Fruit fly (Drosophila melanogaster): ENCODE measurements around the gene CG10375.
A peak's percentile ranks its signal among the peaks of the same experiment; 100 is the strongest.

Gene CG10375

DNA sequence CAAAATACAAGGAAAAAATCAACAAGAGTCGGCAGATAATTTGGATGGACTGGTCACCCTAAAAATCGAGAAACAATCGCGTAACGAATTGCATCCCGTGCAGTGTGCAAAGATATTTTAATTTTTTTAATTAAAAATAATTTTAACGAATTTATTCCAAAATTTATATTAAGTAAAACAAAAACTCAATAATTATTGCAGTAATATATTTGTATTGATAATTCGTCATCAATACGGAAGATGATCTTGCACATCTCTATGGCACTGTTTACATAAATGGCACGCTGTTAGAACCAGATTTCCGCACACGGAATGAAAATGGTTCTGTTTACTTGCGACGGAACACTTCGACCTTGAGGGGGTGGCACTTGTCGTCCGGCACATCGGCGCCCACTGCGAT is 5.3 kb downstream of the CG10375 start, which contains the start of gene tst:
tst (minus strand) TSS at position 52 of the 400 bp plus-strand sequence.
- TF ChIP-seq Pif1A (GFP tag; optimal IDR thresholded peaks at IDR 0.05), result no peak
- TF ChIP-seq CG8301 (tag; optimal IDR thresholded peaks at IDR 0.05), result peak; percentile 82
- peak; percentile 89 for TF ChIP-seq CG15710 (tag; optimal IDR thresholded peaks at IDR 0.05)
- TF ChIP-seq fd96Ca (GFP tag; IDR thresholded peaks at IDR 0.05), result peak; percentile 94
- no peak for TF ChIP-seq Pif1B (GFP tag; optimal IDR thresholded peaks at IDR 0.05)
- TF ChIP-seq CG17806 (tag; optimal IDR thresholded peaks at IDR 0.05), result peak; percentile 89
- peak; percentile 87 for TF ChIP-seq CG8159 (tag; optimal IDR thresholded peaks at IDR 0.05)
- TF ChIP-seq Snoo (tag; optimal IDR thresholded peaks at IDR 0.05), result peak; percentile 87
- TF ChIP-seq CG10348 (GFP tag; IDR thresholded peaks at IDR 0.05), result peak; percentile 76
- peak; percentile 95 for TF ChIP-seq Ets98B (GFP tag; IDR thresholded peaks at IDR 0.05)
- peak; percentile 95 for TF ChIP-seq CG32121 (GFP tag; IDR thresholded peaks at IDR 0.05)
- no peak for TF ChIP-seq EcR (GFP tag; optimal IDR thresholded peaks at IDR 0.05)
- TF ChIP-seq rn (GFP tag; IDR thresholded peaks at IDR 0.05), result peak; percentile 95
- peak; percentile 91 for TF ChIP-seq CG14655 (GFP tag; optimal IDR thresholded peaks at IDR 0.05)
- TF ChIP-seq D1 (tag; optimal IDR thresholded peaks at IDR 0.05), result no peak
- TF ChIP-seq CG13204 (GFP tag; optimal IDR thresholded peaks at IDR 0.05), result no peak
- TF ChIP-seq CG12605 (GFP tag; IDR thresholded peaks at IDR 0.05), result peak; percentile 84
- peak; percentile 87 for TF ChIP-seq CG9948 (tag; optimal IDR thresholded peaks at IDR 0.05)
- TF ChIP-seq CG34367 (tag; optimal IDR thresholded peaks at IDR 0.05), result peak; percentile 80
- TF ChIP-seq CG4496 (GFP tag; IDR thresholded peaks at IDR 0.05), result peak; percentile 94
- peak; percentile 49 for TF ChIP-seq gl (tag; optimal IDR thresholded peaks at IDR 0.05)

DNA sequence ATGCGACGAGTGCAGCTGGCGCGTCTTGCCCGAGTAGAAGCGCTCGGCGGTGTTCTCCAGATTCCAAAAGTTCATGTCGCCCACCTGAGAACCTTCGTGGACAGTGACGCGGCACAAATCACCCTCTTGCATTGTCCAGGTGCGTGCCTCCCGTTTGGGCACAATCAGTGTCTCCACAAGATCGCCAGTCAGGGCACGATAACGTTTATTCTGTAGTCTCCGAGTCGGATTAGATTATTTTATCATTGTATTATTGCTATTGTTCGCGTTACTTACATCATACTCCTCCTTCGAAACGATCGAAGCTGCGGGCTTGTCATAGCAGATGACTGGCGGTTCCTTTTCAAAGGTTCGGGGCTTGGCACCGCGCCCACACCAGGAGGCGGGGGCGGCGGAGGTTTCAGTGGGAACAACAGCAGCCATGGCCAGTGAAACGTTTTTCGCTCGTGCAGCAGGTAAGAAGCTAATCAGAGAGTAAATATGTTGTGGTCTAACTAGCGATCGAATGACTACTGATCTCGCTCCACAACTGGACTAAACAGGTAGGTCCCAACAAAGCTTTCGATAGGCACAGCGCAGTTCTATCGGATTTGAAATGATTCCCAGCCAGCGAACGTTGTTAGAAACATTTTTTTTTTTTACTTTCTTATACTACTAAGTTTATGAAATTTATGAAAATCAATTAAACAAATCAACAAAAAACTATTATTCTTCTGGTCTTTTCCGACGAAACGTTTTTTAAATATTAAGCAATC is 6.3 kb downstream of the CG10375 start, which contains the start of gene CG10208:
CG10208 (minus strand) TSS at position 518 of the 755 bp plus-strand sequence.
- TF ChIP-seq CG4496 (GFP tag; IDR thresholded peaks at IDR 0.05) (no peak), CG15710 (tag; optimal IDR thresholded peaks at IDR 0.05) (no peak), rn (GFP tag; IDR thresholded peaks at IDR 0.05) (no peak), Snoo (tag; optimal IDR thresholded peaks at IDR 0.05) (no peak), CG14655 (GFP tag; optimal IDR thresholded peaks at IDR 0.05) (no peak), EcR (GFP tag; optimal IDR thresholded peaks at IDR 0.05) (no peak), Pif1B (GFP tag; optimal IDR thresholded peaks at IDR 0.05) (no peak), Pif1A (GFP tag; optimal IDR thresholded peaks at IDR 0.05) (no peak), gl (tag; optimal IDR thresholded peaks at IDR 0.05) (no peak), Ets98B (GFP tag; IDR thresholded peaks at IDR 0.05) (no peak; the same call in 1 of the 2 replicates), CG10348 (GFP tag; IDR thresholded peaks at IDR 0.05) (no peak), D1 (tag; optimal IDR thresholded peaks at IDR 0.05) (no peak), CG8159 (tag; optimal IDR thresholded peaks at IDR 0.05) (no peak), CG17806 (tag; optimal IDR thresholded peaks at IDR 0.05) (no peak), CG8301 (tag; optimal IDR thresholded peaks at IDR 0.05) (no peak), CG12605 (GFP tag; IDR thresholded peaks at IDR 0.05) (no peak), CG34367 (tag; optimal IDR thresholded peaks at IDR 0.05) (no peak)

DNA sequence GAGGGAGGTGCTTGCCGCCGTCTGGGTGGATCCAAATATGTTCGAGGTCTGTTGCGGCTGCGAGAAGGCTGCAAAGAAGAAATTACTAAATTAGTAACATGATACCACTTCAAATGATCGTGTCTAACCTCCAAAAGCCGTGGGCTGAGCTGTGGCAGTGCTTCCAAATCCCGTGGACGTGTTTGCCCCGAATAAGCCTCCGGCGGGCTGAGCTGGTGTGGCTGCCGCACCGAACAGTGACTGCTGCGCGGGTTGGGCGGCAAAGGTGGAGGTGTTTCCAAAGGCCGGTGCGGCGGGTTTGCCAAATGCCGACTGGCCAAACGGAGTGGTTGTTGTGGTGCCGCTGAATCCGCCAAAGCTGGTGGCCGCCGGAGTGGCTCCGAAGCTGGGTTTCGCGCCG is 13.2 kb downstream of the CG10375 start:
- TF ChIP-seq EcR (GFP tag; optimal IDR thresholded peaks at IDR 0.05) (no peak), CG9948 (tag; optimal IDR thresholded peaks at IDR 0.05) (no peak), gl (tag; optimal IDR thresholded peaks at IDR 0.05) (no peak), D1 (tag; optimal IDR thresholded peaks at IDR 0.05) (no peak), CG13204 (GFP tag; optimal IDR thresholded peaks at IDR 0.05) (no peak), CG8301 (tag; optimal IDR thresholded peaks at IDR 0.05) (no peak), fd96Ca (GFP tag; IDR thresholded peaks at IDR 0.05) (no peak), CG12605 (GFP tag; IDR thresholded peaks at IDR 0.05) (no peak), CG14655 (GFP tag; optimal IDR thresholded peaks at IDR 0.05) (no peak), CG8159 (tag; optimal IDR thresholded peaks at IDR 0.05) (no peak), CG32121 (GFP tag; IDR thresholded peaks at IDR 0.05) (no peak), CG34367 (tag; optimal IDR thresholded peaks at IDR 0.05) (no peak), CG10348 (GFP tag; IDR thresholded peaks at IDR 0.05) (no peak), Pif1A (GFP tag; optimal IDR thresholded peaks at IDR 0.05) (no peak), Snoo (tag; optimal IDR thresholded peaks at IDR 0.05) (no peak), CG4496 (GFP tag; IDR thresholded peaks at IDR 0.05) (no peak), rn (GFP tag; IDR thresholded peaks at IDR 0.05) (no peak), CG17806 (tag; optimal IDR thresholded peaks at IDR 0.05) (no peak), Pif1B (GFP tag; optimal IDR thresholded peaks at IDR 0.05) (no peak), CG15710 (tag; optimal IDR thresholded peaks at IDR 0.05) (no peak)

DNA sequence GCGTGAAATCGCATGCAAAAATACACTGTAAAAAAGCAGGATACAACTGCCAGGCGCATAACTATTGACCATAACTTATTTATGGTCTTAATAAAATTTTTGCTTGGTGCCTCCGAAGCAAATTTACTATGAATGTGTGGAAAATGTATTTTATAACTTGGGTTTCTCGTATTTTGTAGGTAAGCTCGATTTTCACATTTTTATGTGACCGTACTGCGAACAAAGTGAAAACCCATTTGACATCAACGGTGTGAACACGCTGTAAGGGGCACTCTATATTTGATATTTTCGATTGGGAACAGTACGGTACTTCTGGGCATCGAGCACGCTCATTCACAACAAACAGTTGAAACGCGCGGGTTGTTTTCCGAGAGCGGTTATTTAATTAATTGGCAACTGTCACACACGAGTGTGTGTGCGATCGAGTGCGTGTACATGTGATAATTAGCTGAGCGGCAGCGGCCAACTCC is 14.0 kb downstream of the CG10375 start, which contains the start of the genes Nup98-96 and mbc:
Nup98-96 (minus strand) TSS at position 156 of the 470 bp plus-strand sequence.
mbc (plus strand) TSS at position 300 of the 470 bp plus-strand sequence.
- TF ChIP-seq CG8159 (tag; optimal IDR thresholded peaks at IDR 0.05) (peak; percentile 84), D1 (tag; optimal IDR thresholded peaks at IDR 0.05) (no peak), Ets98B (GFP tag; IDR thresholded peaks at IDR 0.05) (peak; percentile 80), CG14655 (GFP tag; optimal IDR thresholded peaks at IDR 0.05) (peak; percentile 72), Snoo (tag; optimal IDR thresholded peaks at IDR 0.05) (peak; percentile 71), Pif1A (GFP tag; optimal IDR thresholded peaks at IDR 0.05) (no peak), CG32121 (GFP tag; IDR thresholded peaks at IDR 0.05) (peak; percentile 62; the same call in 1 of the 2 replicates), EcR (GFP tag; optimal IDR thresholded peaks at IDR 0.05) (peak; percentile 18), CG8301 (tag; optimal IDR thresholded peaks at IDR 0.05) (peak; percentile 70), CG15710 (tag; optimal IDR thresholded peaks at IDR 0.05) (peak; percentile 80), CG17806 (tag; optimal IDR thresholded peaks at IDR 0.05) (peak; percentile 77), CG12605 (GFP tag; IDR thresholded peaks at IDR 0.05) (no peak), CG10348 (GFP tag; IDR thresholded peaks at IDR 0.05) (peak; percentile 67; the same call in 1 of the 2 replicates), CG34367 (tag; optimal IDR thresholded peaks at IDR 0.05) (peak; percentile 65), fd96Ca (GFP tag; IDR thresholded peaks at IDR 0.05) (peak; percentile 79), CG9948 (tag; optimal IDR thresholded peaks at IDR 0.05) (peak; percentile 77), gl (tag; optimal IDR thresholded peaks at IDR 0.05) (peak; percentile 21), CG4496 (GFP tag; IDR thresholded peaks at IDR 0.05) (peak; percentile 90), CG13204 (GFP tag; optimal IDR thresholded peaks at IDR 0.05) (peak; percentile 39), rn (GFP tag; IDR thresholded peaks at IDR 0.05) (peak; percentile 85), Pif1B (GFP tag; optimal IDR thresholded peaks at IDR 0.05) (peak; percentile 43)
